Worm (Caenorhabditis elegans) whole organism, late embryonic: ENCODE measurements around the gene npl-10.

ENCODE experiments used
- C08G9.2 ChIP-seq: sonication (generic microtip); optimal IDR thresholded peaks from 2 replicates; lab custom pipeline; 2016; ENCODE audit warnings: mild to moderate bottlenecking, missing genetic modification characterization, moderate library complexity, missing compliant biosample characterization
- C38D4.7 ChIP-seq: fragments of 200-800 bp; sonication (Bioruptor generic); optimal IDR thresholded peaks from 2 replicates; lab custom pipeline; 2018; ENCODE audit warnings: mild to moderate bottlenecking, missing genetic modification characterization, moderate library complexity, missing compliant biosample characterization
- F13H6.1 ChIP-seq: sonication (generic microtip); optimal IDR thresholded peaks from 2 replicates; lab custom pipeline; 2016; ENCODE audit warnings: missing genetic modification characterization, missing compliant biosample characterization
- T23F11.4 ChIP-seq: fragments of 200-800 bp; sonication (Bioruptor generic); optimal IDR thresholded peaks from 2 replicates; lab custom pipeline; 2018; ENCODE audit warnings: mild to moderate bottlenecking, missing genetic modification characterization, missing compliant biosample characterization
- ceh-18 ChIP-seq: sonication (generic microtip); optimal IDR thresholded peaks from 2 replicates; lab custom pipeline; 2016; ENCODE audit warnings: missing genetic modification characterization, missing compliant biosample characterization
- ceh-2 ChIP-seq: sonication (generic microtip); optimal IDR thresholded peaks from 2 replicates; lab custom pipeline; 2016; ENCODE audit warnings: missing genotype, missing genetic modification characterization, missing compliant biosample characterization
- ceh-24 ChIP-seq: sonication (generic microtip); optimal IDR thresholded peaks from 2 replicates; lab custom pipeline; 2016; ENCODE audit warnings: mild to moderate bottlenecking, missing genetic modification characterization, missing compliant biosample characterization
- ceh-34 ChIP-seq: sonication (generic microtip); optimal IDR thresholded peaks from 2 replicates; lab custom pipeline; 2016; ENCODE audit warnings: mild to moderate bottlenecking, missing genetic modification characterization, missing compliant biosample characterization
- ceh-6 ChIP-seq: fragments of 200-800 bp; sonication (Bioruptor generic); optimal IDR thresholded peaks from 2 replicates; lab custom pipeline; 2018; ENCODE audit warnings: mild to moderate bottlenecking, missing genetic modification characterization, missing compliant biosample characterization
- elt-2 ChIP-seq: sonication (generic microtip); optimal IDR thresholded peaks from 2 replicates; lab custom pipeline; 2016; ENCODE audit warnings: missing genetic modification reagents, missing genetic modification characterization, missing compliant biosample characterization
- elt-4 ChIP-seq: sonication (generic microtip); optimal IDR thresholded peaks from 2 replicates; lab custom pipeline; 2016; ENCODE audit warnings: missing genetic modification characterization, missing compliant biosample characterization
- ets-4 ChIP-seq: sonication (generic microtip); optimal IDR thresholded peaks from 2 replicates; lab custom pipeline; 2016; ENCODE audit warnings: missing genetic modification characterization, missing compliant biosample characterization
- eyg-1 ChIP-seq: sonication (generic microtip); optimal IDR thresholded peaks from 2 replicates; lab custom pipeline; 2016; ENCODE audit warnings: missing genotype, missing genetic modification characterization, missing compliant biosample characterization
- fkh-10 ChIP-seq: fragments of 150-350 bp; optimal IDR thresholded peaks from 2 replicates; lab custom pipeline; 2014; ENCODE audit warnings: missing biosample characterization, missing genetic modification reagents, missing genetic modification characterization
- fkh-6 ChIP-seq: sonication (generic microtip); optimal IDR thresholded peaks from 2 replicates; lab custom pipeline; 2016; ENCODE audit warnings: missing genetic modification characterization, missing compliant biosample characterization
- hlh-13 ChIP-seq: fragments of 200-800 bp; sonication (Bioruptor generic); optimal IDR thresholded peaks from 2 replicates; lab custom pipeline; 2018; ENCODE audit warnings: mild to moderate bottlenecking, missing genetic modification characterization, missing compliant biosample characterization
- hlh-15 ChIP-seq: sonication (generic microtip); optimal IDR thresholded peaks from 2 replicates; lab custom pipeline; 2016; ENCODE audit warnings: missing genetic modification characterization, missing compliant biosample characterization
- hlh-30 ChIP-seq: sonication (generic microtip); optimal IDR thresholded peaks from 2 replicates; lab custom pipeline; 2017; ENCODE audit warnings: antibody characterized with exemption, missing genetic modification characterization, missing compliant biosample characterization; ENCODE audit not compliant: insufficient read depth
- hlh-6 ChIP-seq: sonication (generic microtip); optimal IDR thresholded peaks from 2 replicates; lab custom pipeline; 2016; ENCODE audit warnings: missing genotype, missing genetic modification characterization, missing compliant biosample characterization
- lim-6 ChIP-seq: sonication (generic microtip); optimal IDR thresholded peaks from 2 replicates; lab custom pipeline; 2016; ENCODE audit warnings: missing genetic modification characterization, missing compliant biosample characterization
- lin-11 ChIP-seq: fragments of 200-800 bp; sonication (Bioruptor generic); optimal IDR thresholded peaks from 2 replicates; lab custom pipeline; 2018; ENCODE audit warnings: mild to moderate bottlenecking, missing genetic modification characterization, missing compliant biosample characterization
- madf-2 ChIP-seq: sonication (generic microtip); optimal IDR thresholded peaks from 2 replicates; lab custom pipeline; 2017; ENCODE audit warnings: missing genetic modification characterization, missing compliant biosample characterization
- nfya-1 ChIP-seq: sonication (generic microtip); optimal IDR thresholded peaks from 2 replicates; lab custom pipeline; 2017; ENCODE audit warnings: missing genetic modification characterization, mild to moderate bottlenecking, missing compliant biosample characterization, antibody characterized with exemption, moderate library complexity
- nhr-232 ChIP-seq: sonication (generic microtip); optimal IDR thresholded peaks from 2 replicates; lab custom pipeline; 2016; ENCODE audit warnings: missing genetic modification characterization, missing compliant biosample characterization
- odd-2 ChIP-seq: sonication (generic microtip); optimal IDR thresholded peaks from 2 replicates; lab custom pipeline; 2017; ENCODE audit warnings: antibody characterized with exemption, mild to moderate bottlenecking, missing genetic modification characterization, missing compliant biosample characterization
- pag-3 ChIP-seq: sonication (generic microtip); optimal IDR thresholded peaks from 2 replicates; lab custom pipeline; 2016; ENCODE audit warnings: missing compliant biosample characterization, missing genetic modification characterization, borderline replicate concordance
- pha-2 ChIP-seq: sonication (generic microtip); optimal IDR thresholded peaks from 2 replicates; lab custom pipeline; 2017; ENCODE audit warnings: mild to moderate bottlenecking, missing genetic modification characterization, missing compliant biosample characterization
- pha-4 ChIP-seq: fragments of 150-350 bp; optimal IDR thresholded peaks from 2 replicates; lab custom pipeline; 2018; ENCODE audit warnings: missing biosample characterization, missing genetic modification reagents, missing genetic modification characterization
- ref-2 ChIP-seq: sonication (generic microtip); optimal IDR thresholded peaks from 2 replicates; lab custom pipeline; 2016; ENCODE audit warnings: missing genetic modification characterization, missing compliant biosample characterization
- sdc-2 ChIP-seq: sonication (generic microtip); optimal IDR thresholded peaks from 2 replicates; lab custom pipeline; 2016; ENCODE audit warnings: missing genotype, missing genetic modification characterization, missing compliant biosample characterization
- sox-4 ChIP-seq: sonication (generic microtip); optimal IDR thresholded peaks from 2 replicates; lab custom pipeline; 2017; ENCODE audit warnings: mild to moderate bottlenecking, missing genetic modification characterization, inconsistent platforms, missing compliant biosample characterization
- tbx-2 ChIP-seq: sonication (generic microtip); optimal IDR thresholded peaks from 2 replicates; lab custom pipeline; 2016; ENCODE audit warnings: missing genetic modification characterization, missing compliant biosample characterization
- tbx-7 ChIP-seq: sonication (generic microtip); optimal IDR thresholded peaks from 2 replicates; lab custom pipeline; 2016; ENCODE audit warnings: missing genotype, missing genetic modification characterization, missing compliant biosample characterization
- ttx-3 ChIP-seq: sonication (generic microtip); optimal IDR thresholded peaks from 2 replicates; lab custom pipeline; 2016; ENCODE audit warnings: missing genetic modification reagents, missing genetic modification characterization, missing compliant biosample characterization
- unc-3 ChIP-seq, 2 experiments: fragments of 200-800 bp in 1 of 2; sonication (Bioruptor generic) in 1 of 2; sonication (generic microtip) in 1 of 2; conservative IDR thresholded peaks in 1 of 2; optimal IDR thresholded peaks in 1 of 2; 2 replicates each; pipeline versions ENCODE4 v1.3.6 to Lab custom; 2016 to 2022; ENCODE audit warnings: missing compliant biosample characterization in 2 of 2, missing genetic modification characterization in 2 of 2, missing genetic modification reagents in 1 of 2
- unc-42 ChIP-seq: sonication (generic microtip); optimal IDR thresholded peaks from 2 replicates; lab custom pipeline; 2016; ENCODE audit warnings: missing genotype, missing genetic modification characterization, missing compliant biosample characterization
- ztf-16 ChIP-seq: sonication (generic microtip); optimal IDR thresholded peaks from 2 replicates; lab custom pipeline; 2017; ENCODE audit warnings: missing genetic modification characterization, missing compliant biosample characterization

The npl-10 gene

ce11 chrIII:3935808-3936207 is at the start of gene npl-10:
Gene npl-10 (minus strand): TSS chrIII:3935908.
- no peak for TF ChIP-seq C08G9.2 (tag; lab: Kevin White, UChicago)
- no peak for TF ChIP-seq T23F11.4
- no peak for TF ChIP-seq eyg-1 (tag; lab: Kevin White, UChicago)
- TF ChIP-seq ceh-18 (tag; lab: Kevin White, UChicago) = no peak
- no peak for TF ChIP-seq hlh-15 (tag; lab: Kevin White, UChicago)
- no peak for TF ChIP-seq fkh-6 (tag; lab: Kevin White, UChicago)
- no peak for TF ChIP-seq pha-4 (tag; lab: Kevin White, UChicago)
- no peak for TF ChIP-seq ceh-34 (tag; lab: Kevin White, UChicago)
- TF ChIP-seq pha-2 = no peak
- no peak for TF ChIP-seq ref-2
- no peak for TF ChIP-seq elt-4 (tag; lab: Kevin White, UChicago)
- no peak for TF ChIP-seq lin-11
- no peak for TF ChIP-seq lim-6 (tag; lab: Kevin White, UChicago)
- no peak for TF ChIP-seq odd-2 (tag; lab: Kevin White, UChicago)
- no peak for TF ChIP-seq hlh-30 (tag; lab: Kevin White, UChicago)
- TF ChIP-seq unc-42 (tag; lab: Kevin White, UChicago) = no peak
- no peak for TF ChIP-seq ceh-6
- no peak for TF ChIP-seq C38D4.7 (GFP tag; lab: Kevin White, UChicago)
- no peak for TF ChIP-seq ceh-2 (tag; lab: Kevin White, UChicago)
- TF ChIP-seq pag-3 (tag; lab: Kevin White, UChicago) = no peak

DNA sequence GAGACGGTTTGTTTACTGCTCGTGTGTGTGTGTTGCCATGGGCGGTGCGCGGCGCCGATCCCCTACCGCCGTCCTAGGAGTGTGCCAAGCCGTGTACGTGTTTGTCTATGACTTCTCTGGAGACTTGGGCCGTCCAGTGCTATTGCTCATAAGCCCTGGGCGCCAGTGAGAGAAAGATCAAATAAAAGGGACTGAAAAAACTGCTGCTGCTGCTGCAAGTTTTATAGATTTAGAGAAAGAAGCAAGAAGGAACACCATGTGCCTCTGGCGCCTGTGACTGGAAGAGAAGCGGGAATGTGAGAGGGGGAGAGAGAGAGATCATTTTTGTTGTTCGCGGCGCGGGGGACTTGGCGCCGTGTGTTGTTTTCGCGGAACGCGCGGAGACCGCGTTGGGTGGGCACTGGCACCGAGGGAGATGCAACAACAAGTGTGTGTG is 48.4 kb upstream of the npl-10 start:
- TF ChIP-seq tbx-7 (no peak), ztf-16 (tag; lab: Kevin White, UChicago) (no peak), elt-2 (tag; lab: Kevin White, UChicago) (no peak), tbx-2 (tag; lab: Kevin White, UChicago) (peak; percentile 5), fkh-10 (GFP tag; lab: Kevin White, UChicago) (no peak), hlh-6 (tag; lab: Kevin White, UChicago) (peak; percentile 58), madf-2 (tag; lab: Kevin White, UChicago) (no peak), unc-3 (GFP tag; conservative IDR thresholded peaks at IDR 0.05; lab: Robert Waterston, UW) (no peak), unc-3 (tag; optimal IDR thresholded peaks at IDR 0.05; lab: Kevin White, UChicago) (no peak), ets-4 (tag; lab: Kevin White, UChicago) (no peak), elt-4 (tag; lab: Kevin White, UChicago) (no peak), C08G9.2 (tag; lab: Kevin White, UChicago) (peak; percentile 4), sdc-2 (tag; lab: Kevin White, UChicago) (peak; percentile 7), ceh-18 (tag; lab: Kevin White, UChicago) (peak; percentile 41), lim-6 (tag; lab: Kevin White, UChicago) (no peak), ceh-24 (tag; lab: Kevin White, UChicago) (no peak)
- TF ChIP-seq, all 69 proteins: peak for 5

- peak; percentile 44 for TF ChIP-seq ceh-18 (tag; lab: Kevin White, UChicago)
- no peak for TF ChIP-seq ttx-3
- no peak for TF ChIP-seq lin-11
- peak; percentile 21 for TF ChIP-seq nfya-1 (tag; lab: Kevin White, UChicago)
- peak; percentile 24 for TF ChIP-seq tbx-2 (tag; lab: Kevin White, UChicago)
- no peak for TF ChIP-seq nhr-232
- TF ChIP-seq F13H6.1 (tag; lab: Kevin White, UChicago) = peak; percentile 14
- TF ChIP-seq hlh-13 (GFP tag; lab: Kevin White, UChicago) = no peak
- TF ChIP-seq sox-4 = no peak
- no peak for TF ChIP-seq ets-4 (tag; lab: Kevin White, UChicago)
These were observed 44.4 kb upstream of the npl-10 start for ce11 chrIII:3979980-3980631.
